Worm (Caenorhabditis elegans): Measurements from ENCODE around the gene cnb-1.

cnb-1 gene

ce11 chrV:11366129-11366528 is 9.4 kb upstream of the cnb-1 start, which contains the start of gene dop-5:
Gene dop-5, minus strand, starts transcription at chrV:11366229.
- TF ChIP-seq pha-4 (tag; optimal IDR thresholded peaks at IDR 0.05): no peak
- no peak for TF ChIP-seq ceh-19 (GFP tag; optimal IDR thresholded peaks at IDR 0.05)
- TF ChIP-seq fkh-6 (tag; optimal IDR thresholded peaks at IDR 0.05): no peak
- no peak for TF ChIP-seq pax-1 (tag; optimal IDR thresholded peaks at IDR 0.05)
- no peak for TF ChIP-seq unc-3 (GFP tag; conservative IDR thresholded peaks at IDR 0.05)
- TF ChIP-seq unc-3 (tag; optimal IDR thresholded peaks at IDR 0.05): no peak
- no peak for TF ChIP-seq fax-1 (tag; optimal IDR thresholded peaks at IDR 0.05)
- no peak for TF ChIP-seq sdc-2 (tag; optimal IDR thresholded peaks at IDR 0.05)
- TF ChIP-seq sox-4 (tag; optimal IDR thresholded peaks at IDR 0.05): no peak
- no peak for TF ChIP-seq K09A11.1 (tag; optimal IDR thresholded peaks at IDR 0.05; ENCODE audit: insufficient read depth)
- no peak for TF ChIP-seq C08G9.2 (tag; optimal IDR thresholded peaks at IDR 0.05)
- no peak for TF ChIP-seq lin-11 (tag; optimal IDR thresholded peaks at IDR 0.05)
- TF ChIP-seq sox-2 (GFP tag; IDR thresholded peaks at IDR 0.05): no peak
- no peak for TF ChIP-seq dve-1 (tag; optimal IDR thresholded peaks at IDR 0.05)
- no peak for TF ChIP-seq nfya-1 (tag; optimal IDR thresholded peaks at IDR 0.05)
- no peak for TF ChIP-seq pros-1 (tag; optimal IDR thresholded peaks at IDR 0.05)
- no peak for TF ChIP-seq madf-2 (tag; optimal IDR thresholded peaks at IDR 0.05)
- no peak for TF ChIP-seq che-1 (tag; optimal IDR thresholded peaks at IDR 0.05)

ce11 chrV:11372284-11372878 is 3.2 kb upstream of the cnb-1 start:
- TF ChIP-seq ceh-6 (GFP tag; optimal IDR thresholded peaks at IDR 0.05) (no peak), unc-86 (tag; optimal IDR thresholded peaks at IDR 0.05) (no peak), unc-42 (tag; optimal IDR thresholded peaks at IDR 0.05) (peak; percentile 52), pax-1 (tag; optimal IDR thresholded peaks at IDR 0.05) (no peak), Y22D7AL.16 (tag; optimal IDR thresholded peaks at IDR 0.05) (no peak), hlh-13 (GFP tag; optimal IDR thresholded peaks at IDR 0.05) (no peak)

ce11 chrV:11373918-11374317 is 1.6 kb upstream of the cnb-1 start:
- TF ChIP-seq ceh-19 (GFP tag; optimal IDR thresholded peaks at IDR 0.05) (no peak), rnt-1 (tag; optimal IDR thresholded peaks at IDR 0.05) (no peak)

ce11 chrV:11379341-11379740 is 3.8 kb downstream of the cnb-1 start:
- TF ChIP-seq pqm-1 (tag; optimal IDR thresholded peaks at IDR 0.05): no peak
- no peak for TF ChIP-seq nhr-232 (tag; optimal IDR thresholded peaks at IDR 0.05)
- peak; percentile 52 for TF ChIP-seq unc-42 (tag; optimal IDR thresholded peaks at IDR 0.05)

- TF ChIP-seq ceh-9 (tag; optimal IDR thresholded peaks at IDR 0.05) (no peak), tbx-2 (tag; optimal IDR thresholded peaks at IDR 0.05) (no peak), sox-2 (GFP tag; IDR thresholded peaks at IDR 0.05) (no peak), C08G9.2 (tag; optimal IDR thresholded peaks at IDR 0.05) (no peak), pqm-1 (tag; optimal IDR thresholded peaks at IDR 0.05) (no peak), Y22D7AL.16 (tag; optimal IDR thresholded peaks at IDR 0.05) (no peak), hlh-8 (tag; optimal IDR thresholded peaks at IDR 0.05) (no peak), che-1 (tag; optimal IDR thresholded peaks at IDR 0.05) (no peak), T23F11.4 (GFP tag; optimal IDR thresholded peaks at IDR 0.05) (no peak), dve-1 (tag; optimal IDR thresholded peaks at IDR 0.05) (no peak), fkh-10 (GFP tag; optimal IDR thresholded peaks at IDR 0.05) (no peak), ceh-30 (tag; optimal IDR thresholded peaks at IDR 0.05) (no peak), pha-2 (tag; optimal IDR thresholded peaks at IDR 0.05) (no peak), ceh-31 (tag; optimal IDR thresholded peaks at IDR 0.05) (no peak), dmd-4 (tag; optimal IDR thresholded peaks at IDR 0.05; ENCODE audit: borderline replicate concordance) (no peak), unc-86 (tag; optimal IDR thresholded peaks at IDR 0.05) (no peak), nfya-1 (tag; optimal IDR thresholded peaks at IDR 0.05) (no peak), rnt-1 (tag; optimal IDR thresholded peaks at IDR 0.05) (no peak)
Measured at ce11 chrV:11380571-11380970, 5.0 kb downstream of the cnb-1 start.

All from whole organism, late embryonic.